Worm (Caenorhabditis elegans) whole organism, mixed stage, embryonic: ENCODE measurements around the gene prmt-9.

Experiments used
- elt-3 ChIP-seq: fragments of 150-350 bp; optimal IDR thresholded peaks from 2 replicates; lab custom pipeline; 2014; ENCODE audit warnings: missing biosample characterization, missing genetic modification characterization
- hlh-1 ChIP-seq: fragments of 150-350 bp; optimal IDR thresholded peaks from 2 replicates; lab custom pipeline; 2014; ENCODE audit warnings: missing biosample characterization, missing genetic modification reagents, missing genetic modification characterization
- lin-13 ChIP-seq: fragments of 150-350 bp; optimal IDR thresholded peaks from 2 replicates; lab custom pipeline; 2014; ENCODE audit warnings: missing biosample characterization, missing genetic modification characterization
- lsy-2 ChIP-seq: fragments of 150-350 bp; optimal IDR thresholded peaks from 2 replicates; lab custom pipeline; 2014; ENCODE audit warnings: missing biosample characterization, missing genetic modification characterization
- nhr-12 ChIP-seq: fragments of 150-350 bp; optimal IDR thresholded peaks from 2 replicates; lab custom pipeline; 2014; ENCODE audit warnings: missing biosample characterization, missing genetic modification characterization
- nhr-237 ChIP-seq: fragments of 150-350 bp; optimal IDR thresholded peaks from 2 replicates; lab custom pipeline; 2014; ENCODE audit warnings: missing biosample characterization, missing genetic modification characterization
- nhr-76 ChIP-seq: sonication (generic microtip); optimal IDR thresholded peaks from 2 replicates; lab custom pipeline; 2017; ENCODE audit warnings: missing biosample characterization, missing genetic modification characterization
- pha-4 ChIP-seq: fragments of 150-350 bp; optimal IDR thresholded peaks from 2 replicates; lab custom pipeline; 2018; ENCODE audit warnings: missing biosample characterization, missing genetic modification reagents, missing genetic modification characterization
- snpc-4 ChIP-seq: fragments of 150-350 bp; optimal IDR thresholded peaks from 2 replicates; lab custom pipeline; 2014; ENCODE audit warnings: missing biosample characterization, missing genetic modification characterization
- tbx-8 ChIP-seq: fragments of 200-800 bp; sonication (Bioruptor generic); optimal IDR thresholded peaks from 2 replicates; lab custom pipeline; 2018; ENCODE audit warnings: mild to moderate bottlenecking, missing genetic modification characterization, moderate library complexity, missing compliant biosample characterization
- unc-39 ChIP-seq: fragments of 150-350 bp; optimal IDR thresholded peaks from 2 replicates; lab custom pipeline; 2014; ENCODE audit warnings: missing biosample characterization, missing genetic modification characterization
- unc-62 ChIP-seq: fragments of 150-350 bp; optimal IDR thresholded peaks from 2 replicates; lab custom pipeline; 2014; ENCODE audit warnings: missing biosample characterization, missing genetic modification reagents, missing genetic modification characterization
- ztf-11 ChIP-seq: fragments of 150-350 bp; optimal IDR thresholded peaks from 2 replicates; lab custom pipeline; 2014; ENCODE audit warnings: missing biosample characterization, missing genetic modification characterization

- TF ChIP-seq unc-62 (GFP tag; lab: Kevin White, UChicago) (no peak), ztf-11 (tag; lab: Kevin White, UChicago) (no peak), snpc-4 (tag; lab: Kevin White, UChicago) (no peak), lsy-2 (no peak), nhr-12 (no peak), lin-13 (tag; lab: Kevin White, UChicago) (no peak), elt-3 (no peak), pha-4 (tag; lab: Kevin White, UChicago) (no peak), tbx-8 (no peak), hlh-1 (tag; lab: Kevin White, UChicago) (no peak), nhr-76 (no peak), unc-39 (tag; lab: Kevin White, UChicago) (no peak), nhr-237 (tag; lab: Kevin White, UChicago) (no peak)
Observed at ce11 chrIV:12684341-12684740, at the start of gene prmt-9.
